Worm (Caenorhabditis elegans) whole organism, L4 larva: Measurements from ENCODE around the gene ZK856.14.

Source experiments
- F26F4.8 ChIP-seq: fragments of 200-800 bp; sonication (Bioruptor generic); conservative IDR thresholded peaks from 2 replicates; pipeline ENCODE4 v1.3.6; 2022; ENCODE audit warnings: missing genetic modification characterization, missing compliant biosample characterization
- F49E8.2 ChIP-seq: sonication (generic microtip); optimal IDR thresholded peaks from 2 replicates; lab custom pipeline; 2016; ENCODE audit warnings: missing compliant biosample characterization, mild to moderate bottlenecking, missing genetic modification characterization, borderline replicate concordance
- Y105C5A.15 ChIP-seq: fragments of 200-800 bp; sonication (Bioruptor generic); IDR thresholded peaks from 2 replicates; pipeline ENCODE4 v1.3.6; 2022; ENCODE audit warnings: missing genetic modification characterization, missing compliant biosample characterization
- Y75B8A.6 ChIP-seq: fragments of 200-800 bp; sonication (Bioruptor generic); IDR thresholded peaks from 2 replicates; pipeline ENCODE4 v1.3.6; 2022; ENCODE audit warnings: missing genetic modification reagents, missing genetic modification characterization, missing compliant biosample characterization
- ZK337.2 ChIP-seq: fragments of 200-800 bp; sonication (Bioruptor generic); IDR thresholded peaks from 2 replicates; pipeline ENCODE4 v1.3.6; 2022; ENCODE audit warnings: missing genetic modification reagents, missing genetic modification characterization, missing compliant biosample characterization
- ceh-28 ChIP-seq: fragments of 150-350 bp; optimal IDR thresholded peaks from 2 replicates; lab custom pipeline; 2014; ENCODE audit warnings: missing biosample characterization, missing genetic modification reagents, missing genetic modification characterization
- ceh-44 ChIP-seq: fragments of 200-800 bp; sonication (Bioruptor generic); IDR thresholded peaks from 2 replicates; pipeline ENCODE4 v1.3.6; 2022; ENCODE audit warnings: missing genetic modification reagents, missing genetic modification characterization, missing compliant biosample characterization
- ceh-62 ChIP-seq: sonication (generic microtip); optimal IDR thresholded peaks from 2 replicates; lab custom pipeline; 2017; ENCODE audit warnings: missing biosample characterization, missing genetic modification characterization
- ces-1 ChIP-seq: fragments of 150-350 bp; sonication (generic microtip); optimal IDR thresholded peaks from 4 replicates; lab custom pipeline; 2014; ENCODE audit warnings: missing biosample characterization, missing genetic modification reagents, missing genetic modification characterization
- daf-16 ChIP-seq, 3 experiments: sonication (generic microtip); optimal IDR thresholded peaks; 2 replicates each; lab custom pipeline; 2016 to 2017; ENCODE audit warnings: missing genetic modification characterization in 3 of 3, missing genetic modification reagents in 3 of 3, mild to moderate bottlenecking in 2 of 3, missing compliant biosample characterization in 2 of 3, missing biosample characterization in 1 of 3, moderate library complexity in 1 of 3
- dmd-6 ChIP-seq: fragments of 200-800 bp; sonication (Bioruptor generic); IDR thresholded peaks from 2 replicates; pipeline ENCODE4 v1.3.6; 2022; ENCODE audit warnings: missing genetic modification reagents, missing genetic modification characterization, missing compliant biosample characterization
- dpl-1 ChIP-seq: fragments of 150-350 bp; optimal IDR thresholded peaks from 2 replicates; lab custom pipeline; 2014; ENCODE audit warnings: missing biosample characterization, missing genetic modification reagents, missing genetic modification characterization
- egl-43 ChIP-seq: fragments of 200-800 bp; sonication (Bioruptor generic); IDR thresholded peaks from 2 replicates; pipeline ENCODE4 v1.3.6; 2022; ENCODE audit warnings: missing genetic modification reagents, missing genetic modification characterization, missing compliant biosample characterization
- hlh-11 ChIP-seq: fragments of 200-800 bp; sonication (Bioruptor generic); optimal IDR thresholded peaks from 2 replicates; lab custom pipeline; 2018; ENCODE audit warnings: mild to moderate bottlenecking, missing genetic modification characterization, missing compliant biosample characterization
- hmg-1.1 ChIP-seq: fragments of 200-800 bp; sonication (Bioruptor generic); IDR thresholded peaks from 2 replicates; pipeline ENCODE4 v1.3.6; 2022; ENCODE audit warnings: missing genetic modification reagents, missing genetic modification characterization, missing compliant biosample characterization
- lin-1 ChIP-seq: fragments of 200-800 bp; sonication (Bioruptor generic); IDR thresholded peaks from 2 replicates; pipeline ENCODE4 v1.3.6; 2022; ENCODE audit warnings: missing genetic modification reagents, missing genetic modification characterization, missing compliant biosample characterization
- lin-13 ChIP-seq: fragments of 150-350 bp; optimal IDR thresholded peaks from 2 replicates; lab custom pipeline; 2014; ENCODE audit warnings: missing biosample characterization, missing genetic modification reagents, missing genetic modification characterization
- lin-15B ChIP-seq: fragments of 150-350 bp; sonication (generic microtip); optimal IDR thresholded peaks from 3 replicates; lab custom pipeline; 2014; ENCODE audit warnings: missing biosample characterization, missing genetic modification characterization
- lin-39 ChIP-seq: fragments of 150-350 bp; optimal IDR thresholded peaks from 2 replicates; lab custom pipeline; 2014; ENCODE audit warnings: missing biosample characterization, missing genetic modification reagents, missing genetic modification characterization
- madf-5 ChIP-seq, 2 experiments: fragments of 200-800 bp; sonication (Bioruptor generic); IDR thresholded peaks; 2 replicates each; pipeline ENCODE4 v1.3.6; 2022; ENCODE audit warnings: missing compliant biosample characterization in 2 of 2, missing genetic modification characterization in 2 of 2
- madf-9 ChIP-seq: fragments of 200-800 bp; sonication (Bioruptor generic); conservative IDR thresholded peaks from 2 replicates; pipeline ENCODE4 v1.3.6; 2022; ENCODE audit warnings: missing genetic modification reagents, missing genetic modification characterization, missing compliant biosample characterization
- mxl-2 ChIP-seq: fragments of 200-800 bp; sonication (Bioruptor generic); conservative IDR thresholded peaks from 2 replicates; pipeline ENCODE4 v1.3.6; 2022; ENCODE audit warnings: missing genetic modification reagents, missing genetic modification characterization, missing compliant biosample characterization
- mxl-3 ChIP-seq: fragments of 200-800 bp; sonication (Bioruptor generic); optimal IDR thresholded peaks from 2 replicates; lab custom pipeline; 2018; ENCODE audit warnings: mild to moderate bottlenecking, missing genetic modification characterization, missing compliant biosample characterization
- nhr-11 ChIP-seq: fragments of 150-350 bp; optimal IDR thresholded peaks from 2 replicates; lab custom pipeline; 2014; ENCODE audit warnings: missing biosample characterization, missing genetic modification characterization
- nhr-111 ChIP-seq: fragments of 200-800 bp; sonication (Bioruptor generic); optimal IDR thresholded peaks from 2 replicates; lab custom pipeline; 2018; ENCODE audit warnings: mild to moderate bottlenecking, missing genetic modification characterization, missing compliant biosample characterization
- nhr-25 ChIP-seq: sonication (generic microtip); optimal IDR thresholded peaks from 2 replicates; lab custom pipeline; 2017; ENCODE audit warnings: missing genetic modification characterization, mild to moderate bottlenecking, missing compliant biosample characterization, antibody characterized with exemption, moderate library complexity, borderline replicate concordance; ENCODE audit not compliant: insufficient read depth
- nhr-28 ChIP-seq: fragments of 150-350 bp; optimal IDR thresholded peaks from 2 replicates; lab custom pipeline; 2014; ENCODE audit warnings: missing biosample characterization, missing genetic modification characterization
- nhr-42 ChIP-seq: fragments of 200-800 bp; sonication (Bioruptor generic); IDR thresholded peaks from 2 replicates; pipeline ENCODE4 v1.3.6; 2022; ENCODE audit warnings: missing genetic modification characterization, missing compliant biosample characterization
- nhr-48 ChIP-seq: sonication (generic microtip); optimal IDR thresholded peaks from 2 replicates; lab custom pipeline; 2016; ENCODE audit warnings: mild to moderate bottlenecking, missing genetic modification characterization, missing compliant biosample characterization
- nhr-6 ChIP-seq: fragments of 150-350 bp; optimal IDR thresholded peaks from 2 replicates; lab custom pipeline; 2014; ENCODE audit warnings: missing biosample characterization, missing genetic modification characterization
- php-3 ChIP-seq: fragments of 200-800 bp; sonication (Bioruptor generic); IDR thresholded peaks from 2 replicates; pipeline ENCODE4 v1.3.6; 2022; ENCODE audit warnings: missing genetic modification reagents, missing genetic modification characterization, missing compliant biosample characterization
- pqm-1 ChIP-seq: sonication (generic microtip); optimal IDR thresholded peaks from 2 replicates; lab custom pipeline; 2017; ENCODE audit warnings: missing biosample characterization, missing genetic modification characterization
- snpc-1.2 ChIP-seq: fragments of 200-800 bp; sonication (Bioruptor generic); IDR thresholded peaks from 2 replicates; pipeline ENCODE4 v1.3.6; 2022; ENCODE audit warnings: missing genetic modification reagents, missing genetic modification characterization, missing compliant biosample characterization
- snpc-4 ChIP-seq: fragments of 150-350 bp; optimal IDR thresholded peaks from 2 replicates; lab custom pipeline; 2014; ENCODE audit warnings: missing biosample characterization, missing genetic modification characterization
- spr-1 ChIP-seq: sonication (generic microtip); optimal IDR thresholded peaks from 2 replicates; lab custom pipeline; 2016; ENCODE audit warnings: mild to moderate bottlenecking, missing genetic modification characterization, missing compliant biosample characterization
- spr-3 ChIP-seq: fragments of 200-800 bp; sonication (Bioruptor generic); optimal IDR thresholded peaks from 2 replicates; lab custom pipeline; 2018; ENCODE audit warnings: mild to moderate bottlenecking, missing genetic modification characterization, missing compliant biosample characterization
- unc-39 ChIP-seq: sonication (generic microtip); optimal IDR thresholded peaks from 2 replicates; lab custom pipeline; 2017; ENCODE audit warnings: missing biosample characterization, missing genetic modification characterization
- unc-62 ChIP-seq, 3 experiments: fragments of 150-350 bp in 1 of 3; sonication (generic microtip); optimal IDR thresholded peaks in 2 of 3; peaks in 1 of 3; 1 replicate in 1 of 3; 2 replicates in 2 of 3; lab custom pipeline; 2014 to 2017; ENCODE audit warnings: missing biosample characterization in 3 of 3, missing genetic modification characterization in 3 of 3, missing genetic modification reagents in 3 of 3, missing genotype in 1 of 3
- vab-7 ChIP-seq: fragments of 200-800 bp; sonication (Bioruptor generic); IDR thresholded peaks from 2 replicates; pipeline ENCODE4 v1.3.6; 2022; ENCODE audit warnings: missing genetic modification reagents, missing genetic modification characterization, missing compliant biosample characterization
- zag-1 ChIP-seq: fragments of 150-350 bp; optimal IDR thresholded peaks from 2 replicates; lab custom pipeline; 2014; ENCODE audit warnings: missing biosample characterization, missing genetic modification characterization
- ztf-11 ChIP-seq: fragments of 150-350 bp; optimal IDR thresholded peaks from 2 replicates; lab custom pipeline; 2014; ENCODE audit warnings: missing biosample characterization, missing genetic modification characterization
- ztf-7 ChIP-seq: fragments of 150-350 bp; optimal IDR thresholded peaks from 2 replicates; lab custom pipeline; 2014; ENCODE audit warnings: missing biosample characterization, missing genetic modification characterization

Gene ZK856.14

DNA sequence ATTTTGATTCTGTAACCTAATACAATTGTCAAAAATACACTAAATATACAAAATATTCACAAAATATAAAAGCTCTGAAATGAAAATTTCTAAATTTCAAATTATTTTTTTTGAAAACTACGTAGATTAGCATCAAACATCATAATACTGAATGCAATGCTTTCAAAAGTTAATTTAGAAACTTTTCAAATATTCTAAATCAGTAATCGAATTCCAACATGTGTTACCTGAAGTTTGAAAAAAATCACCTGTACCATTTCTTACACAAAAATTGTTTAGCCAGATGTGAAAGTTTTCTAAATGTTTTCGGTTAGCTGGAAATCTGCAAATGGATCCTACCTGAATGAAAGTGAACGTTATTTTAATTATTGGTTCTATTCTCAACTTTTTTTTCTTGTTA is 5.2 kb downstream of the ZK856.14 start, which contains the start of gene C12D8.20:
Gene C12D8.20 (plus strand): TSS at position 301 of the 400 bp plus-strand sequence.
- no peak for TF ChIP-seq lin-39
- no peak for TF ChIP-seq snpc-4 (tag; lab: Kevin White, UChicago)
- no peak for TF ChIP-seq Y105C5A.15 (GFP tag; lab: Robert Waterston, UW)
- TF ChIP-seq unc-62 (GFP tag; optimal IDR thresholded peaks at IDR 0.05 in 1 of 2; lab: Kevin White, UChicago), result no peak
- no peak for TF ChIP-seq unc-62 (tag; optimal IDR thresholded peaks at IDR 0.05; lab: Kevin White, UChicago)
- TF ChIP-seq ztf-11 (tag; lab: Kevin White, UChicago), result no peak
- no peak for TF ChIP-seq mxl-2 (GFP tag; lab: Robert Waterston, UW)
- TF ChIP-seq, all 104 proteins: peak for 0

DNA sequence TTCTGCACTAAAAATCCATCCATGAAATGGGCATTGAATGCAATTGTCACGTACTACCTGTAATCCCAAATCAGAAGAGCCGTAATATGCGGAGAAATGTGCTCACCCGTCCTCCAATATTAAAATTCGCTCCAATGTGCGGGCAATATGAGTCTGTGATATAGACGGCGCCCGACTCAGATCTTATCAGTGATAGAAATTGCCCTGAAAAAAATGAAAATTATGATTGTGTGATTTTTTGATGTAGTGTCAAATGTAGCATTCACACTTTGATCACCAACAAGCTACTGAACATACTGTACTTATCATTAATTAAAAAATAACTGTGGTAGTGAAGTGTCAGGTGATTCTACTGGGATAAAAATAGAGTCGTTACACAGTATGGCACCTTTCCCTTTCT is 7.8 kb downstream of the ZK856.14 start:
- peak; percentile 73 for TF ChIP-seq pqm-1 (tag; lab: Kevin White, UChicago)
- TF ChIP-seq daf-16 (GFP tag; optimal IDR thresholded peaks at IDR 0.05; lab: Kevin White, UChicago), result no peak
- no peak for TF ChIP-seq daf-16 (tag; optimal IDR thresholded peaks at IDR 0.05; lab: Kevin White, UChicago)
- peak; percentile 76 for TF ChIP-seq nhr-28 (tag; lab: Kevin White, UChicago)

DNA sequence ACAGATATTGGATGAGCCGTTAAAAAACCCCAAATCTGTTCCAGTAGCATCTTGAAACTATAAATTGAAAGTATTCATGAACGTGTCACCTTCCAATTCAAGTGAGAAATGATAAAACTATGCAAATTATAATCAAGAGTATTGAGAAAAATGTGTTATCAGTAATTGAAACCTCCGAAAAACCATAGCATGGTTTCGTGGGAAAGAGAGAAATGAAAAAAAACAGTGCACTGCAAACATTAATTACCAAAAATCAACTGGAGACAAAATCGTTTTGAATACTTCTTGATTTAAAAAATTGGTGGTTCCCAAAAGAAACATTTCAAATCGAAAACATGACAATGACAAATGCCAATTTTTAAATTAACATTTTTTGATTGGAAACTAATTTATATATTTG is 8.8 kb downstream of the ZK856.14 start, which contains the start of gene daf-36:
Gene daf-36 (minus strand): TSS at position 101 of the 400 bp plus-strand sequence.
- TF ChIP-seq snpc-4 (tag; lab: Kevin White, UChicago) (no peak), ceh-44 (GFP tag; lab: Robert Waterston, UW) (no peak), nhr-28 (tag; lab: Kevin White, UChicago) (peak; percentile 39), hlh-11 (tag; lab: Kevin White, UChicago) (no peak), dmd-6 (GFP tag; lab: Robert Waterston, UW) (no peak), snpc-1.2 (GFP tag; lab: Robert Waterston, UW) (no peak), ceh-62 (no peak)

DNA sequence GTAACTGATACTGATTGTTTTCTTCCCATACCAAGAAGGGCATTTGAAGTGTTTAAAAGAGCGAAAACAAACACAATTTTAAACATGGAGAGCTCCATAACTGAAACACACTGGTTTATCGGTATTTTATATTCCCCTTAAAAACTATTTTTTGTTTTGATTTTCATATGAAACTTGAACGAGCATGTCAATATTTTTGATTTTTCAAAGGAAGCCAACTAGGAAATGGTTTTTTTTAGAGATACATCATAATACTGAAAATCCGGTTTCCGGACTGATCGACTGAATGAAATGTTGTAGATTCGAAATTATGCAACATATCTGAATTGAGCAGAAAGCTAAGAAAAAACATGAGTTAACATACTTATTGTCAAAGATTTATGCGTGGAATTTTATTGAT is 10.5 kb downstream of the ZK856.14 start, which contains the start of gene ttr-19:
Gene ttr-19 (minus strand): TSS at position 101 of the 400 bp plus-strand sequence.
- TF ChIP-seq egl-43 (GFP tag; lab: Robert Waterston, UW) (no peak), nhr-111 (no peak), Y105C5A.15 (GFP tag; lab: Robert Waterston, UW) (no peak), madf-9 (GFP tag; lab: Robert Waterston, UW) (no peak), hlh-11 (tag; lab: Kevin White, UChicago) (no peak), dpl-1 (no peak), ZK337.2 (GFP tag; lab: Robert Waterston, UW) (no peak), ces-1 (no peak), lin-1 (GFP tag; lab: Robert Waterston, UW) (no peak), ztf-11 (tag; lab: Kevin White, UChicago) (no peak), php-3 (no peak), zag-1 (tag; lab: Kevin White, UChicago) (no peak), madf-5 (GFP tag; IDR thresholded peaks at IDR 0.05; lab: Robert Waterston, UW) (no peak), nhr-48 (no peak)

DNA sequence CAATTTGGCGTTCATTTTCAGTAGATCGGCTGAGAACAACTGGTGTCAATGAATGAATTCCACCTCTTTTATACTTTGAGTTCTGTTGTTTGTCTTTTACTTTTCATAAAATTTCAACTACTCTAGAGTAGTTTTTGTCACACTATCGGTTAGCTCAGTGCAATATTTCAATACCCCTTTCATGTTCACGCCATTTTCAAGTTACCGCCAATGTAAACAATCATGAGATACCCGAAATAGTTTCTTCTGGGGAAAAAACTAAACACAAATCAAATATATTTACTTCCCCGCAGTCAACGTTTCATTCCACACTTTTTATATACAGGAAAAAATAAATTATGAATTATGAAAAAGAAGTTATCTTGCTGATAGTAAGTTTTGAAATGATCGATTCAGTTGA is 11.5 kb downstream of the ZK856.14 start, which contains the start of gene fipr-4:
Gene fipr-4 (minus strand): TSS at position 101 of the 400 bp plus-strand sequence.
- TF ChIP-seq unc-39 (no peak), nhr-6 (no peak), Y75B8A.6 (GFP tag; lab: Robert Waterston, UW) (no peak), unc-62 (GFP tag; optimal IDR thresholded peaks at IDR 0.05 in 1 of 2; lab: Kevin White, UChicago) (no peak), unc-62 (tag; optimal IDR thresholded peaks at IDR 0.05; lab: Kevin White, UChicago) (no peak), snpc-4 (tag; lab: Kevin White, UChicago) (no peak), ztf-7 (tag; lab: Kevin White, UChicago) (no peak), F26F4.8 (GFP tag; lab: Robert Waterston, UW) (no peak), ceh-28 (tag; lab: Kevin White, UChicago) (no peak), spr-3 (GFP tag; lab: Kevin White, UChicago) (no peak), spr-1 (tag; lab: Kevin White, UChicago) (no peak), lin-13 (GFP tag; lab: Kevin White, UChicago) (no peak), hmg-1.1 (no peak), nhr-42 (GFP tag; lab: Robert Waterston, UW) (no peak), vab-7 (GFP tag; lab: Robert Waterston, UW) (no peak), nhr-25 (tag; lab: Kevin White, UChicago) (no peak), F49E8.2 (tag; lab: Kevin White, UChicago) (no peak), mxl-3 (GFP tag; lab: Kevin White, UChicago) (no peak), nhr-11 (no peak), lin-15B (tag; lab: Kevin White, UChicago) (no peak)
